Worm (Caenorhabditis elegans) whole organism, dauer: Measurements from ENCODE around the gene pir-2.
"Not testable (repeated sequence)": the region's sequence is repeated elsewhere in the genome, so short reads cannot be mapped to it uniquely, and the experiment has no call there.

ENCODE experiments used
- unc-62 ChIP-seq: sonication (generic microtip); optimal IDR thresholded peaks from 2 replicates; lab custom pipeline; 2017; ENCODE audit warnings: missing biosample characterization, missing genetic modification reagents, missing genetic modification characterization

The pir-2 gene

DNA sequence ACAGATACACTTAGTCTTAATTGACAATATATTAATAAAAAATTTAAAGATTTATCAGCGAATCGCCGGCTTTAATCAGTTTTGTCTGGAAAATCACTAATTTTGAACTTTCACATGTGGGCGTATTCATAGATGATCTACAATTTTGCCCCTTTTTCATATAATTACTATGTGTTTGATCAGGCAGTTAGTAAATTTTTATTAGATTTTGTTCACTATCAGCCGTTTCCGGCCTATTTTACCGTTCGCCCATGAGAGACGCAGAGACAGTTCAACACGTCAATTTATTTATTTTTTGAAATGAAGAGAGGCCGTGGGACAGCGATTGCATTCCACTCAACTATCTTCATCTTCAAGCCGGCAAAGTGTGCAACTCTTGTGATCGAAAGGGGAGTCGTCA, 23.2 kb downstream of the pir-2 start, which contains the start of gene T26G10.4:
Gene T26G10.4, plus strand, starts transcription at position 301 of the 400 bp plus-strand sequence.
- TF ChIP-seq unc-62 (GFP tag; lab: Kevin White, UChicago) = not testable (repeated sequence)

DNA sequence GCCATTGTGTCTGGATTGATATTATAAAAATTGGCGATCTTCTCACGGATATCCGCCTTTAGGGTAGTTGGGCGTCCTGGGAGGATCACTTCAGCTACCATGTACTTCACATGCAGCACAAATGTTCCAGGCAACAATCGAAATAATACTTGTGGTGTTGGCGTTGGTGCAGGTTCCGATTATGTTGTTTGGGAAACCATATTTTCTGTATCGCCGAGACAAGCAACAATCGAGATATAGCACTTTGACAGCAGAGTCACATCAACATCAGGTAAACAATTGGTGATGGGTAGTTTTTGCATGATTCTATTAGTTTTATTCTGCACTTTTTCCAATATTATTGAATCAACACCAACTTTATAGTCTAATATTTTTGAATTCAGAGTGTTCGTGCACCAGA, 30.1 kb downstream of the pir-2 start, which contains the start of gene T26G10.3:
Gene T26G10.3, minus strand, starts transcription at position 101 of the 400 bp plus-strand sequence.
- TF ChIP-seq unc-62 (GFP tag; lab: Kevin White, UChicago) = no peak

DNA sequence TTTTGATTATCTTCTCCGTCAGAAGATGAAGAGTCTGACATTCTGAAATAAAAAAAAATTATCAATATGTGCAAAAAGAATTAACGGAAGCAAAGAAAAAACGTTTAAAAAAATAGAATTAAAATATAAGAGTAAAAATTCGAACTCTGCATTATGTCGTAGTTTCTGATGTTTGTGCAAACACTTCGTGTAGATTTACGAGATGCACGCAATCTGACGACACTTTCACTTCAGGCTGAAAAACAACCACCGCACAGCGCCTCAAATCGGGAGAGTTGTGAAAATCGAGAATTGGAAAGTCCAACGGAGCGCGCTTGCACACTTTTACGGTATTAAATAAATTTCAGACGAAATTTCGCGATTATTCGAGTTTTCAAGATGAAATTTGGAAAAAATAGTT, 36.8 kb downstream of the pir-2 start, which contains the start of gene T26G10.1:
Gene T26G10.1, minus strand, starts transcription at position 42 of the 400 bp plus-strand sequence.
- no peak for TF ChIP-seq unc-62 (GFP tag; lab: Kevin White, UChicago)

DNA sequence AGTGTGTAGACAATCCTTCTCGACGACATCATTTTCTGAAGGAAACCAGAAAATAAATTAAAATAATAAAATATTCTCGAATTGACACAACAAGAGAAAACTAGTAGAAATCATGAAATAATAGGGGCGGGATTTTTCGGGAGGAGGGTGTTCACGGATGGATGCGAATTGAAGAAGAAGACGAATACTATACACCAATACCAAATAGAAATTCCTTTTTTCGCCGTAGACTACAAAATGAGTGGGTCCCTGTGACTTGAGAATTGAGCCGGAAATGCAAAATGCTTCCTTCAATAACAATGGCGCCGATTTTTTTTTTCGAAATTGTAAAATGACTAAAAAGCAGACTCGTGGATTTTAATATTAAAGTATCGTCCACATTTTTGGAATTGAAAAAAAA, 42.4 kb downstream of the pir-2 start, which contains the start of gene nlp-48:
Gene nlp-48, minus strand, starts transcription at position 101 of the 400 bp plus-strand sequence.
- no peak for TF ChIP-seq unc-62 (GFP tag; lab: Kevin White, UChicago)

- no peak for TF ChIP-seq unc-62 (GFP tag; lab: Kevin White, UChicago)
Observed at ce11 chrIII:9393114-9393780, 50.2 kb downstream of the pir-2 start, which contains the start of the genes gpr-2 and rgr-1. Gene gpr-2 (minus strand): TSS chrIII:9393164. Gene rgr-1 (plus strand): TSS chrIII:9393730.
